Fruit fly (Drosophila melanogaster) whole organism, wandering third instar larva: ENCODE measurements around the gene Dora.
A peak's percentile ranks its signal among the peaks of the same experiment; 100 is the strongest.

Experiments
- CG9705 ChIP-seq: fragments of 200-800 bp; sonication (Bioruptor generic); optimal IDR thresholded peaks from 2 replicates; lab custom pipeline; 2018; ENCODE audit warnings: missing biosample characterization, mild to moderate bottlenecking, missing genetic modification characterization
- Dif ChIP-seq: fragments of 200-275, 200-300 bp; sonication (Bioruptor generic); optimal IDR thresholded peaks from 2 replicates; lab custom pipeline; 2018; ENCODE audit warnings: missing biosample characterization, missing genetic modification characterization; ENCODE audit not compliant: partially characterized antibody
- GATAd ChIP-seq: sonication (Bioruptor generic); optimal IDR thresholded peaks from 2 replicates; lab custom pipeline; 2016; ENCODE audit warnings: missing biosample characterization, missing genetic modification characterization
- HLH106 ChIP-seq: fragments of 200-800 bp; optimal IDR thresholded peaks from 3 replicates; lab custom pipeline; 2019; ENCODE audit warnings: missing biosample characterization, mild to moderate bottlenecking, missing genetic modification characterization, moderate library complexity
- Hnf4 ChIP-seq: fragments of 200-800 bp; sonication (Bioruptor generic); optimal IDR thresholded peaks from 2 replicates; lab custom pipeline; 2016; ENCODE audit warnings: missing biosample characterization, mild to moderate bottlenecking, missing genetic modification characterization
- Hr78 ChIP-seq: fragments of >200 bp; optimal IDR thresholded peaks from 2 replicates; lab custom pipeline; 2017; ENCODE audit warnings: missing biosample characterization, missing genetic modification characterization
- Hr83 ChIP-seq: fragments of 200-300 bp; sonication (Bioruptor generic); optimal IDR thresholded peaks from 2 replicates; lab custom pipeline; 2016; ENCODE audit warnings: missing biosample characterization, mild to moderate bottlenecking, missing genetic modification characterization, moderate library complexity; ENCODE audit not compliant: poor library complexity, severe bottlenecking
- Jra ChIP-seq: sonication (Bioruptor generic); optimal IDR thresholded peaks from 2 replicates; lab custom pipeline; 2016; ENCODE audit warnings: missing biosample characterization, missing genetic modification characterization
- N ChIP-seq: fragments of >200 bp; optimal IDR thresholded peaks from 2 replicates; lab custom pipeline; 2018; ENCODE audit warnings: missing biosample characterization, missing external identifiers, missing genetic modification characterization
- OdsH ChIP-seq: fragments of 200-800 bp; sonication (Bioruptor generic); optimal IDR thresholded peaks from 2 replicates; lab custom pipeline; 2016; ENCODE audit warnings: missing biosample characterization, mild to moderate bottlenecking, missing genetic modification characterization
- Sp1 ChIP-seq: fragments of 200-800 bp; sonication (Bioruptor generic); optimal IDR thresholded peaks from 3 replicates; lab custom pipeline; 2019; ENCODE audit warnings: missing biosample characterization, mild to moderate bottlenecking, missing genetic modification characterization, moderate library complexity
- br ChIP-seq: fragments of 200-800 bp; sonication (Bioruptor generic); optimal IDR thresholded peaks from 2 replicates; lab custom pipeline; 2016; ENCODE audit warnings: missing biosample characterization, missing genetic modification characterization
- brk ChIP-seq: fragments of 200-800 bp; sonication (Bioruptor generic); optimal IDR thresholded peaks from 2 replicates; lab custom pipeline; 2016; ENCODE audit warnings: missing biosample characterization, mild to moderate bottlenecking, missing genetic modification characterization
- dl ChIP-seq, 2 experiments: fragments of 175-275, 200-275 bp in 1 of 2; fragments of 200-275 bp in 1 of 2; sonication (Bioruptor generic); optimal IDR thresholded peaks; lab custom pipeline; 2018; ENCODE audit warnings: mild to moderate bottlenecking in 2 of 2, missing biosample characterization in 2 of 2, missing genetic modification characterization in 2 of 2, moderate library complexity in 2 of 2; ENCODE audit not compliant: partially characterized antibody in 2 of 2, insufficient read depth in 1 of 2
- dmrt93B ChIP-seq: fragments of 200-800 bp; sonication (Bioruptor generic); optimal IDR thresholded peaks from 2 replicates; lab custom pipeline; 2018; ENCODE audit warnings: missing biosample characterization, mild to moderate bottlenecking, missing genetic modification characterization
- dsf ChIP-seq: sonication (Bioruptor generic); optimal IDR thresholded peaks from 2 replicates; lab custom pipeline; 2016; ENCODE audit warnings: missing biosample characterization, missing genetic modification characterization, borderline replicate concordance
- foxo ChIP-seq, 2 experiments: fragments of 200-800 bp; sonication (Bioruptor generic); optimal IDR thresholded peaks; 2 replicates in 1 of 2; 3 replicates in 1 of 2; lab custom pipeline; 2016 to 2017; ENCODE audit warnings: missing biosample characterization in 2 of 2, missing genetic modification characterization in 2 of 2
- fru ChIP-seq: fragments of 200-800 bp; sonication (Bioruptor generic); optimal IDR thresholded peaks from 3 replicates; lab custom pipeline; 2016; ENCODE audit warnings: missing biosample characterization, mild to moderate bottlenecking, missing genetic modification characterization
- h ChIP-seq: fragments of 200-800 bp; sonication (Bioruptor generic); optimal IDR thresholded peaks from 3 replicates; lab custom pipeline; 2016; ENCODE audit warnings: missing biosample characterization, mild to moderate bottlenecking, missing genetic modification characterization
- jim ChIP-seq: fragments of 175-275, 200-325 bp; sonication (Bioruptor generic); optimal IDR thresholded peaks from 2 replicates; lab custom pipeline; 2016; ENCODE audit warnings: missing biosample characterization, mild to moderate bottlenecking, missing genetic modification characterization
- lola ChIP-seq: fragments of >200 bp; optimal IDR thresholded peaks from 2 replicates; lab custom pipeline; 2017; ENCODE audit warnings: missing biosample characterization, missing genetic modification characterization
- pan ChIP-seq: fragments of >200 bp; optimal IDR thresholded peaks from 2 replicates; lab custom pipeline; 2017
- psq ChIP-seq: fragments of 200-800 bp; sonication (Bioruptor generic); optimal IDR thresholded peaks from 3 replicates; lab custom pipeline; 2017; ENCODE audit warnings: missing biosample characterization, mild to moderate bottlenecking, missing genetic modification characterization, moderate library complexity
- rgr ChIP-seq: fragments of 200-800 bp; sonication (Bioruptor generic); optimal IDR thresholded peaks from 3 replicates; lab custom pipeline; 2016; ENCODE audit warnings: missing biosample characterization, mild to moderate bottlenecking, missing genetic modification characterization
- sv ChIP-seq: fragments of 200-800 bp; sonication (Bioruptor generic); optimal IDR thresholded peaks from 3 replicates; lab custom pipeline; 2016; ENCODE audit warnings: missing biosample characterization, missing genetic modification characterization
- tai ChIP-seq: sonication (Bioruptor generic); optimal IDR thresholded peaks from 2 replicates; lab custom pipeline; 2016; ENCODE audit warnings: missing biosample characterization, missing genetic modification characterization
- usp ChIP-seq: fragments of >200 bp; optimal IDR thresholded peaks from 2 replicates; lab custom pipeline; 2017; ENCODE audit warnings: missing biosample characterization, missing genetic modification characterization
- woc ChIP-seq: sonication (Bioruptor generic); optimal IDR thresholded peaks from 2 replicates; lab custom pipeline; 2016; ENCODE audit warnings: missing biosample characterization, mild to moderate bottlenecking, missing genetic modification characterization

The Dora gene

dm6 chrX:18883999-18884671 lies 20.4 kb downstream of the Dora start, which contains the start of gene CG7332:
Gene CG7332 (plus strand): TSS chrX:18884513.
- no peak for TF ChIP-seq rgr (GFP tag; lab: Kevin White, UChicago)

DNA sequence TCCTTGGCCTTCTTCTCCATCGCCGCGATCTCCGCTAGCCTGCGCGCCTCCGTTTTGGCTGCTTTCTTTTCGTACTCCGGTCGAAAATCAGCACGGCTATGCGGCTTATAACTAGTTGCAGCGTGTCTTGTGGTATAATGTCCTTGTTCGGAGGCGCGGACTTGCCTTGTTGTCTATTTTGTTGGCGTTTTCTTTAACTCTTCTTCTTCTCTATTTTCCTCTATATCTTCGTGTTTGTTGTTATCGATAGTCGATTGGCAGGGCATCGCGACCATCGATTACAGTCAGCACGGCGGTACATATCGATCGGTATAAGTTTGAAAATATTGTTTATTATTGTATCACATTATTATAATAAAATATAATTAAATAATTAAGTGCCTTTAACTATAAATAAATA lies 29.7 kb downstream of the Dora start, which contains the start of gene Flacc:
Gene Flacc (minus strand): TSS at position 204 of the 400 bp plus-strand sequence.
- TF ChIP-seq psq (peak; percentile 65), brk (GFP tag; lab: Kevin White, UChicago) (no peak), h (GFP tag; lab: Kevin White, UChicago) (no peak), Hnf4 (GFP tag; lab: Kevin White, UChicago) (no peak), CG9705 (GFP tag; lab: Kevin White, UChicago) (no peak), dsf (GFP tag; lab: Kevin White, UChicago) (no peak)

dm6 chrX:18894146-18894545 lies 30.4 kb downstream of the Dora start, which contains the start of gene SdhBL:
Gene SdhBL (plus strand): TSS chrX:18894446.
- TF ChIP-seq rgr (GFP tag; lab: Kevin White, UChicago) (no peak), HLH106 (tag; lab: Kevin White, UChicago) (no peak), OdsH (GFP tag; lab: Kevin White, UChicago) (no peak), tai (GFP tag; lab: Kevin White, UChicago) (no peak), fru (GFP tag; lab: Kevin White, UChicago) (no peak), foxo (GFP tag; optimal IDR thresholded peaks at IDR 0.05; lab: Kevin White, UChicago) (no peak), GATAd (no peak), CG9705 (GFP tag; lab: Kevin White, UChicago) (no peak), Hr78 (no peak), pan (lab: Kevin White, UChicago) (no peak), lola (GFP tag; lab: Kevin White, UChicago) (no peak)

- TF ChIP-seq h (GFP tag; lab: Kevin White, UChicago) = no peak
- TF ChIP-seq Sp1 (GFP tag; lab: Kevin White, UChicago) = no peak
- TF ChIP-seq GATAd = no peak
- no peak for TF ChIP-seq woc (GFP tag; lab: Kevin White, UChicago)
- TF ChIP-seq dmrt93B (GFP tag; lab: Kevin White, UChicago) = no peak
- no peak for TF ChIP-seq psq
- no peak for TF ChIP-seq tai (GFP tag; lab: Kevin White, UChicago)
- TF ChIP-seq Hnf4 (GFP tag; lab: Kevin White, UChicago) = no peak
- no peak for TF ChIP-seq sv
- TF ChIP-seq Hr83 = no peak
- no peak for TF ChIP-seq dl (GFP tag; optimal IDR thresholded peaks at IDR 0.05; lab: Kevin White, UChicago; ENCODE audit: insufficient read depth in 1 of 2, partially characterized antibody in 2 of 2)
- TF ChIP-seq usp (GFP tag; lab: Kevin White, UChicago) = no peak
- TF ChIP-seq Jra (GFP tag; lab: Kevin White, UChicago) = no peak
- no peak for TF ChIP-seq OdsH (GFP tag; lab: Kevin White, UChicago)
- TF ChIP-seq jim (GFP tag; lab: Kevin White, UChicago) = no peak
Observed at dm6 chrX:18897294-18897693, 33.5 kb downstream of the Dora start.

DNA sequence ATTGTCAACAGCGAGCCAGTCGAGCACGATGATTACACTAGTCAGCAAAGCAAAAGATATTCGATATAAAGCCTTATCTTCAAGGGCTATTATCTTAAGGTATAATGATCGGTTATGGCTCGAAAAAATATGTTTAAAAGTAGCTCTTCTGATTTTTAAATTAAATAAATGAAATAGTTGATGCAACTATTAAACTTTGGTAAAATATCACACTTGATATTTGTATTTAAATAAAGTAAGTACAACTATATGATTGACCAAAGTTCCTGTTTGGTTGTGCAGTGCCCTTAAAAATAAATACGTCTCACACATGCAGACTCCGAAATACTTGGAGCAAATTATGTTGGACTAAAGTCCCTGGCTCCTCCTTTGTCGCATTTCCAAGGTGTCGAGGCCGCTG lies 34.2 kb downstream of the Dora start:
- no peak for TF ChIP-seq Dif (GFP tag; lab: Kevin White, UChicago)
- TF ChIP-seq h (GFP tag; lab: Kevin White, UChicago) = no peak
- TF ChIP-seq br = no peak
- TF ChIP-seq rgr (GFP tag; lab: Kevin White, UChicago) = no peak
- TF ChIP-seq Jra (GFP tag; lab: Kevin White, UChicago) = no peak
- TF ChIP-seq fru (GFP tag; lab: Kevin White, UChicago) = no peak
- TF ChIP-seq Hr78 = no peak
- TF ChIP-seq jim (GFP tag; lab: Kevin White, UChicago) = no peak
- TF ChIP-seq Hnf4 (GFP tag; lab: Kevin White, UChicago) = no peak
- no peak for TF ChIP-seq N (GFP tag; lab: Kevin White, UChicago)
- TF ChIP-seq, all 38 proteins: peak for 0
